Fruit fly (Drosophila melanogaster) S2 (cell line): ENCODE data around the gene Eip78C.

Source experiments
- CG8478 ChIP-seq: fragments of >200 bp; optimal IDR thresholded peaks from 2 replicates; lab custom pipeline; 2018
- CTCF ChIP-seq, 2 experiments: fragments of >200 bp; optimal IDR thresholded peaks; 2 replicates each; lab custom pipeline; 2018

DNA sequence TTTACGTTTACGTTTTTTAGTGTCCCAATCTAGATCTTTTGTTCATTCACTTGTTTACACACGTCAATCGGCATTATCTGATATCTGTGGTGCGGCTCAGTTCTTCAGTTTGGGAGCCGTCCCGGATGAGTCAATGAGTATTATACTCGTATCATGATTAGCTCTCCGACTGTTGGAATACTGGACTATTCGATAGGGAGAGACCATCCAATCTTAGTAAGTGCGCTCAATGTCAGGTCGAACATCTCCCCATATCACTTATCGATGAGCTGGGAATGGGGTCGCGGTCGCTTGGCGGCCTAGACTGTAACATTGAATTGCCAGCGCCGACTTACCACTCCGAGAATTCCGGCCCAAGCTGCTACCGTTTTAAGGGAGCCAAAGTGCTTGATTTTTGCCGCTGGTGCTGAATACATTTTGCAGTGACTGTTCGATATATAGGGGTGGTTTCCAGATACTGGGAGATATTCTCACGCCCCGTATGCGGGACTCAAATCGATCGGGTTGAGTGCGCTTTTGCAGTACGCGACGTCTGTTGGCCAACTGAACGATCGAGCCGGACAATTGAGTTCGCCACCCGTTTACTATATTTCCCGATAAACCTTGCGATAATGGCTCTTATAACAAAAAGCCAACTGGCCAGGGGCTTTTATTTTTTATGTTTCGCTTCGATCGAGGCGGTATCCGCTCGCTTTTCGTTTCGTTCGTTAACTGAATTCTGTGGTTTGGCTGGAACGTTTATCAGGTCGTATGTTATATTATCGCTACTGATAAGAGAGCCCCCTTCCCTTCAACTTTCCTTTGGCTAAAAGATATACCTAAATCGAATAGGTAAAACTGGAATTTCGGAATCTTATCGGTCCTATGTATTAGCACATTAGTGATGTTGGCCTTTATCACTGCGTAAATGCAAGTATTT, 58.6 kb downstream of the Eip78C start:
- TF ChIP-seq CG8478 (lab: Kevin White, UChicago): no peak
- no peak for TF ChIP-seq CTCF (optimal IDR thresholded peaks at IDR 0.05; lab: Kevin White, UChicago)
